Fruit fly (Drosophila melanogaster): ENCODE results near the gene QIL1.

QIL1 gene

dm6 chr3L:17486794-17487726 is 21.3 kb downstream of the QIL1 start, which contains the start of gene Oatp74D:
TSS of gene Oatp74D (plus strand) at chr3L:17487118.
- TF ChIP-seq psq (GFP tag; optimal IDR thresholded peaks at IDR 0.05), result peak; percentile 46
- peak; percentile 89 for TF ChIP-seq N (GFP tag; optimal IDR thresholded peaks at IDR 0.05)
- no peak for TF ChIP-seq Hr78 (GFP tag; optimal IDR thresholded peaks at IDR 0.05)
- TF ChIP-seq OdsH (GFP tag; optimal IDR thresholded peaks at IDR 0.05), result peak; percentile 60
- peak; percentile 60 for TF ChIP-seq fru (GFP tag; optimal IDR thresholded peaks at IDR 0.05)
- TF ChIP-seq rgr (GFP tag; optimal IDR thresholded peaks at IDR 0.05), result peak; percentile 71
- peak; percentile 13 for TF ChIP-seq Jra (GFP tag; optimal IDR thresholded peaks at IDR 0.05)
- TF ChIP-seq br (GFP tag; optimal IDR thresholded peaks at IDR 0.05), result peak; percentile 50
- TF ChIP-seq Abd-B (GFP tag; optimal IDR thresholded peaks at IDR 0.05), result peak; percentile 52
- TF ChIP-seq ey (GFP tag; optimal IDR thresholded peaks at IDR 0.05), result peak; percentile 63
- TF ChIP-seq sage (GFP tag; optimal IDR thresholded peaks at IDR 0.05), result peak; percentile 53
- TF ChIP-seq dsf (GFP tag; optimal IDR thresholded peaks at IDR 0.05; ENCODE audit: borderline replicate concordance), result no peak
- TF ChIP-seq woc (GFP tag; optimal IDR thresholded peaks at IDR 0.05), result peak; percentile 34
- TF ChIP-seq CG32264 (GFP tag; optimal IDR thresholded peaks at IDR 0.05), result peak; percentile 57
- peak; percentile 38 for TF ChIP-seq Sp1 (GFP tag; optimal IDR thresholded peaks at IDR 0.05)
- TF ChIP-seq Hnf4 (GFP tag; optimal IDR thresholded peaks at IDR 0.05), result peak; percentile 51
- peak; percentile 52 for TF ChIP-seq Rel (GFP tag; optimal IDR thresholded peaks at IDR 0.05)
- peak; percentile 73 for TF ChIP-seq Rel (tag; optimal IDR thresholded peaks at IDR 0.05)
- peak; percentile 41 for TF ChIP-seq brk (GFP tag; optimal IDR thresholded peaks at IDR 0.05)
- TF ChIP-seq HLH106 (tag; optimal IDR thresholded peaks at IDR 0.05), result peak; percentile 18
- peak; percentile 71 for TF ChIP-seq h (GFP tag; optimal IDR thresholded peaks at IDR 0.05)
- peak; percentile 59 to 74 for TF ChIP-seq dl (GFP tag; optimal IDR thresholded peaks at IDR 0.05; ENCODE audit: insufficient read depth in 1 of 2, partially characterized antibody in 2 of 2)
- TF ChIP-seq tai (GFP tag; optimal IDR thresholded peaks at IDR 0.05), result peak; percentile 57
- no peak for TF ChIP-seq Myc (optimal IDR thresholded peaks at IDR 0.05)
- TF ChIP-seq Mio (GFP tag; optimal IDR thresholded peaks at IDR 0.05), result no peak
- TF ChIP-seq Vsx2 (GFP tag; optimal IDR thresholded peaks at IDR 0.05; ENCODE audit: partially characterized antibody), result peak; percentile 53
- TF ChIP-seq Dif (GFP tag; optimal IDR thresholded peaks at IDR 0.05; ENCODE audit: partially characterized antibody), result peak; percentile 73
- TF ChIP-seq CrebA (GFP tag; optimal IDR thresholded peaks at IDR 0.05; ENCODE audit: borderline replicate concordance), result peak; percentile 75
- TF ChIP-seq GATAd (GFP tag; optimal IDR thresholded peaks at IDR 0.05), result no peak
- TF ChIP-seq Hr83 (GFP tag; optimal IDR thresholded peaks at IDR 0.05; ENCODE audit: poor library complexity, severe bottlenecking), result peak; percentile 41
- TF ChIP-seq foxo (GFP tag; optimal IDR thresholded peaks at IDR 0.05), result peak; percentile 3 to 72
- TF ChIP-seq usp (GFP tag; optimal IDR thresholded peaks at IDR 0.05), result no peak
- no peak for TF ChIP-seq sv (GFP tag; optimal IDR thresholded peaks at IDR 0.05)

dm6 chr3L:17488622-17489391 is 23.1 kb downstream of the QIL1 start:
- peak; percentile 53 for TF ChIP-seq psq (GFP tag; optimal IDR thresholded peaks at IDR 0.05)
- TF ChIP-seq Rel (GFP tag; optimal IDR thresholded peaks at IDR 0.05), result no peak
- peak; percentile 27 for TF ChIP-seq Rel (tag; optimal IDR thresholded peaks at IDR 0.05)
- TF ChIP-seq br (GFP tag; optimal IDR thresholded peaks at IDR 0.05), result peak; percentile 10
- TF ChIP-seq brk (GFP tag; optimal IDR thresholded peaks at IDR 0.05), result no peak
- no peak for TF ChIP-seq jim (GFP tag; optimal IDR thresholded peaks at IDR 0.05)

- TF ChIP-seq foxo (GFP tag; optimal IDR thresholded peaks at IDR 0.05), result no peak
- no peak for TF ChIP-seq Sp1 (GFP tag; optimal IDR thresholded peaks at IDR 0.05)
- no peak for TF ChIP-seq HLH106 (tag; optimal IDR thresholded peaks at IDR 0.05)
- no peak for TF ChIP-seq N (GFP tag; optimal IDR thresholded peaks at IDR 0.05)
- no peak for TF ChIP-seq Hr83 (GFP tag; optimal IDR thresholded peaks at IDR 0.05; ENCODE audit: poor library complexity, severe bottlenecking)
- no peak for TF ChIP-seq sv (GFP tag; optimal IDR thresholded peaks at IDR 0.05)
- TF ChIP-seq CrebA (GFP tag; optimal IDR thresholded peaks at IDR 0.05; ENCODE audit: borderline replicate concordance), result no peak
- TF ChIP-seq pan (optimal IDR thresholded peaks at IDR 0.05), result no peak
These were observed 25.9 kb downstream of the QIL1 start for dm6 chr3L:17491646-17492045.

Measured in whole organism, wandering third instar larva.